Worm (Caenorhabditis elegans): Measurements from ENCODE around the gene str-25.

str-25 gene

DNA sequence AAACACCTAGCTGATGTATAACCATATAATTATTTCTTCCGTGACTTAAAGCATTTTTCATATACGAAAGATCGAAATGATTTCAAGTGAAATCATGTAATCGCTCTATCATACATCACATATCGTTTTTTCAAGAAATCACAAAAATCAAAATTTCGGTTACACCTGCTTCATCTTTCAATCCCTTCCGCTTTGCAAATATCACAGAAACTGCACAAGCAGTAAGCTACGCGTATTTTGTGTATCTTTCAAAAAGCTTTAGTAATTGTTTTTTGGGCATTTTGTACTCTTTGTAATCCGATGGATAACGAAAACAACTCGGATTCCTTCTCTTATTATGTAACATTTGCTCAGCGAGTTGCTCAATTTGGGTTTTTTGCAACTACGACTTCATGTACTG is at the start of gene str-25:
TSS of gene str-25 (plus strand) at position 301 of the 400 bp plus-strand sequence.
- no peak for TF ChIP-seq unc-62 (GFP tag; optimal IDR thresholded peaks at IDR 0.05)

DNA sequence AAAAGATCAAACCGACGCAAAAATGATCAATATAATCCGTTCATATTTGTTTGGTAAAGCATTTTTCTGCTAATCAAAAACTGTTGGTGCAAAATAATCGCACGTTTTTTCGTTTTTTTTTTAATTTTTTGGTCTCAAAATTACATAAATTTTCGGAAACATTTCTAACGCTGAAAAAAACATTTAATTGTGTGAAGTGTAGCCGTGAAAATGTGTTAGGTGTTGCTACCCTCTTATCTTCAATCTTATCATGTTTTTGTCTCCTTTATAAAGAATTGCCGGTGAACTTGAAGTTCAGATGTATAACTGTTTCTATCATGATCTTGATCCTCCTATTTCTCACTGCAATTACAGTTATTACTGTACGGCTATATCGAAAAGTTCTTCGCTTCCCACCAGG is 46.5 kb upstream of the str-25 start, which contains the start of gene cyp-35D1:
TSS of gene cyp-35D1 (plus strand) at position 301 of the 400 bp plus-strand sequence.
- TF ChIP-seq unc-62 (GFP tag; optimal IDR thresholded peaks at IDR 0.05): no peak

DNA sequence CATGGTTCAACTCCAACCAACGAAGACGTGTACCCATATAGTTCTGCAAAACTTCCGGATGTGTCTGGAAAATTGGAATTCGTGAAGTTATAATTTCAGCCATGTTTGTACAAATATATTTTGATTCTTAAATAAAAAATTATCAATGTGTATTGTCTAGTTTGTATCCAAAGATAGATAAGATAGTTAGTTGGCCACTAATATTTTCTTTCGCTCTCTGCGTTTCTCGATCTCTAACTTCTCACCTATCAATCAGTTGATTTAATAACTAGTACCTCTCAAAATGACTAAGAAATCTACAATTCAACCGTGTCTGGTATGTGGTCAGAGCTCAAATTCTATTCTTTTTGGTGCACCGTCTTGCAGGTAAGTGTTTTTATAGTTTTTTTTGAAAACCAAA is 44.3 kb upstream of the str-25 start, which contains the start of gene nhr-176:
TSS of gene nhr-176 (plus strand) at position 159 of the 400 bp plus-strand sequence.
- TF ChIP-seq unc-62 (GFP tag; optimal IDR thresholded peaks at IDR 0.05): no peak

DNA sequence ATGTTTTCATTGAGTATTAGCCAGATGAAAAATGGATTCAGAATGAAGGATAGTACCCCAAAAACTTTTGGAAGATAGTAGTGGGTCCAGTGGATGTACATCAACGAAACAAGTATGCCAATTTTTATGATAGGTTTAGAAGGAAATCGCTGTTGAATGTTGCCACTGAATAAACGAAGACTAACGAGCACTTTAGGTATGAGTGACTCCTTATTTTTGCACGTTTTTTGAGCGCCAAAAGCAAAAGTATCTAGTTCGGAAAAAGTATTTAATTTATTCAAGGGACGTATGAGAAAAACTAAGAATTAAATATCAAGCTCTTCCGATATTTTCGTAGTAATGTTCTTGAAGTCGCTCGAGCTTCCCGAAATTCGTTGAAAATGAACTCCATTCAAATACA is 41.6 kb upstream of the str-25 start, which contains the start of gene srj-10:
TSS of gene srj-10 (minus strand) at position 101 of the 400 bp plus-strand sequence.
- no peak for TF ChIP-seq unc-62 (GFP tag; optimal IDR thresholded peaks at IDR 0.05)

DNA sequence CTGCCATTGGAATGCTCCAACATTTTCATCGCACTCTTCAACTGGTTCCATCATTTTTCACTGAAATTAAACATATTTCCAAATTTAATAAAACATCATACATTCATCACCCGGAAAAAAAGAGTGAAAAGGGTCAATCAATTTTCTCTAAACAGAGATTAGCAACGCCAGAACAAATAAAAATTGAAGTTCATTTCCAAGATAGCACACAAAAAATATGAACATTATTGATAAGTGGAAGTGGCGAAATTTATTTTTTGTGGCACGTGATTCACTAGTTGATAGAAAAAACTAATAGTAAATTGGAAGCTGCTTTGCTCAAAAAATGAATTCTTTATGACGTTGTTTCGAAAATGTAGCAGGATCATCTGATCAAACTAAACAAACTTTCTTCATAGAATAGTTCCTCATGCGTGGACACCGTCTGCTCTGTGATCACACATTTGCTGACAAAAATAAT is 40.2 kb upstream of the str-25 start, which contains the start of the genes F14H3.12 and srj-29:
TSS of gene F14H3.12 (minus strand) at position 74 of the 460 bp plus-strand sequence.
TSS of gene srj-29 (plus strand) at position 410 of the 460 bp plus-strand sequence.
- TF ChIP-seq unc-62 (GFP tag; optimal IDR thresholded peaks at IDR 0.05): no peak

DNA sequence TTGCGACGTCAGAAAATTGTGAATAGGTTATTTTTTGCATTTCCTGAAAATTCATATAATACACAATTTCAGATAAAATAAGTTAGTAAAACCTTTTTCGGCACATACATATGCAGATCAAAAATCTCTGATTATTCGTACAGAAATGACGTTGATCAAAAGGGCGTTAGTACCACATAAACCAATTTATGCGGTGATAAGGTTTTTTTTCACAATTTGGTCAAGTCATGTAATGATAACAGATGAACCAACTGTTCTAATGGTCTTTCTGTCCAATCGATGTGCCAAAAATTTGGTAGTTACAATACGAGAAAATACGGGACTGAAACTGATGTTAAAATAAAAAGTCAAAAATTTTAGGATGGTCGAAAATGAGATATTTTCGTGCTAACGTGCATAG is 35.4 kb upstream of the str-25 start:
- TF ChIP-seq unc-62 (GFP tag; optimal IDR thresholded peaks at IDR 0.05): no peak

DNA sequence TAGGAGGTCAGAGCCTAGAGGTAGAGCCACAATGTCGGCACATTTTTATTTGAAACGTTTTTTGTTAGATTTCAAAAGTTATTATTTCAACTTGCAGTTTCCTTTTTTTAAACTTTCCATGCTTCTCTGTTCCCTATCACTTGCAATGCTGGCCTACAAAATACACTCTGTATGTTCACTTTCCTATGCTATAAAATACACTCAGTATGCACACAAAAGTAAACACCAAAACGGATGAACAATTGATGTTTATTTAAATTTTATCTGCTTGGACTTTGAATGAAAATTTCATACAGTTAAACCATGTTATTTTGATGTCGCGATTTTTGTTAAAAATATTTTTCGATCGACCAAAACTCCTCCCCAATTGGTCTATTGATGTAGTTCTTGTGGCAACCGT is 34.8 kb upstream of the str-25 start:
- TF ChIP-seq unc-62 (GFP tag; optimal IDR thresholded peaks at IDR 0.05): no peak

DNA sequence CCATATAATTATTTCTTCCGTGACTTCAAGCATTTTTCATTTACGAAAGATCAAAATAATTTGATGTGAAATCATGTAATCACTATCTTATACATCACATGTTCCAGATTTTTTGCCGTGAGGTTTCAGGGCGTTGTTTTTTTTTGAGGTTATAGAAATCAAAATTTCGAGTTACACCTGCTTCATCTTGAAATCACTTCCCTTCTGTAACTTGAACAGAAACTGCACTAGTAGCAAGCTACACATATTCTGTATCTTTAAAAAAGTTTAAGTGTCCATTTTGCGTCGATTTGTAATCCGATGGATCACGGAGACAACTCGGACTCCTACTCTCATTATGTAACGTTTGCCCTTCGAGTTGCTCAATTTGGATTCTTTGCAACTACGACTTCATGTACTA is 24.8 kb upstream of the str-25 start, which contains the start of gene F22B8.3:
TSS of gene F22B8.3 (plus strand) at position 301 of the 400 bp plus-strand sequence.
- no peak for TF ChIP-seq unc-62 (GFP tag; optimal IDR thresholded peaks at IDR 0.05)

DNA sequence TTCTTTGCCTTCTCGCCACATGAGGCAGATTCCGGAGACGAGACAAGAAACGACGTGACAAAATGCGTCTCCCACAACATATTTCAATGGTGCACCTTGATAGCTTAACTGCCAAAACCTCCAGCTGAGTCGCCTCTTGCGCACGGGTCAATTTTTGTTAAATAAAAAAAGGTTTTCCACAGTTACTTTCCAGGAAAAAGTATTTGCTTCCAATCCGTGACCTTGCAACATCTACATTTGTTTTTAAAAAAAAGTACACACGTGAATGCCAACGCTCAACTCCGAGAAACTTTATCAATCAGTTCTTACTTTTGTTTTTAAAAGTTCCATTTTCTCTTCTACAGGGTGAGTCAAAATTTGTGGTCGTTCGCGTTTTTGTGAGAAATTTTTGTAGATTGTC is 21.2 kb upstream of the str-25 start, which contains the start of gene F22B8.7:
TSS of gene F22B8.7 (plus strand) at position 301 of the 400 bp plus-strand sequence.
- TF ChIP-seq unc-62 (GFP tag; optimal IDR thresholded peaks at IDR 0.05): no peak

DNA sequence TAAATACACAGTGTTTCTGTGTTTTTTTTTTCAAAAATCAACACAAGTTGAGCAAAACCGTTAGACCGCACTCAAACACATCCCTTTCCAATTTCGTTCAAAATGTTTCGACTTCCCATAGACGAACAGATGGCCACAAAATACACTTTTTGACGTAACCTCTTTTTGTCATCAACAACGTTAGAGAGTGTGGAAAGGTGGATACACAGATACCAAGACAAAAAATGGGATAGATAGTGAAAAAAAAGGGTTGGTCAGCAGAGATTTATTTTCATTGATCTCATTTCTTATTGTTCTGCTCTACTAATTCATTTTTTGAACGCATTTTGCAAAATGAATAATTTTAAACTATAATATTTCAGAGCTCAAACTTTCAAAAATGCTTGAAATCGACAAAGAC is 20.6 kb upstream of the str-25 start:
- no peak for TF ChIP-seq unc-62 (GFP tag; optimal IDR thresholded peaks at IDR 0.05)

DNA sequence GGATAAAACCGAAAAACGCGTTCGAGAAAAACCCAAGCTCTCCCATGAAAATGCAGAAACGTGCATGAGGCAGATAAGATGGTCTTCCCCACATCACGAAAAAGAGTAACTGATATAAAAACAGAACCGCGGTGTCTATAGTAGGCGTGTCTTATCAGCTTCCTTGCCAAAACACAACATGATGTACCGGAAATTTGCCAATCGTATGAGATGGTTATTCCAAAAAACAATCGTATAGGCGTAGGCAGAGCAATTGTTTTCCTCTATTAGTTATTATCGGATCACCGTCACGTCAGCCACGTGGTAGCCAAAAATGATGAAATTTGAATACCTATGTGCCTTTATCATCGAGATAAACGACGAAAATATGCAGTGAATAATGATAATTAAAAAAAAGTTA is 16.0 kb upstream of the str-25 start, which contains the start of gene str-7:
TSS of gene str-7 (minus strand) at position 101 of the 400 bp plus-strand sequence.
- TF ChIP-seq unc-62 (GFP tag; optimal IDR thresholded peaks at IDR 0.05): no peak

DNA sequence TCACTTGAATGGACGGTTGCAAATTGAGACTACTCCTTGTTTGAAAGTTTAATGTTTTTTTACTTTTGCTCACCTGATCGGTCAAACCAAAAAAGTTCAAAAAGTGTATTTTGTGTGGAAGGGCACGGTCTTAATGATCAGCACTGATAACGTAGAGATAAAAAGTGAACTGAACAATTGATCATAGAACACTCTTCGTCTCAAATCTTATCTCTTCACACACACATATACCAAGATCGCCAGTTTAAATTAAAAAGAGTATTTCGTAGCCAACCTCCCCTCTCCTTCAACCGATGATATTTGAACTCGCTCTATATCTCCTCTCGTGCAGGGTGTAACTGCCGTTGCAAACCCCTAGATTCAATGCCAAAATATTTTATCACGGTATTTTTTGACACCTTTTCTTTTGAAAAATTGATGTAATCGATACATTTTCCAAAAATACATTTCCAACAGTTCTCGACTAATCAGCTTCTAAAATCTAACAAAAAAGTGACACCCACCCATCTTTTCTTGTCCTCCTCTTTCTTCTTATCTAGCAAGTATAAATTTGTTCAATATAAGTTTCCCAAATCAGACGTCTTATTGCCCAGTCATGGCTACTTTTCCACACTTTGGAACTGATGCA is 15.3 kb upstream of the str-25 start, which contains the start of gene cth-1:
TSS of gene cth-1 (plus strand) at position 578 of the 628 bp plus-strand sequence.
- TF ChIP-seq unc-62 (GFP tag; optimal IDR thresholded peaks at IDR 0.05): no peak

DNA sequence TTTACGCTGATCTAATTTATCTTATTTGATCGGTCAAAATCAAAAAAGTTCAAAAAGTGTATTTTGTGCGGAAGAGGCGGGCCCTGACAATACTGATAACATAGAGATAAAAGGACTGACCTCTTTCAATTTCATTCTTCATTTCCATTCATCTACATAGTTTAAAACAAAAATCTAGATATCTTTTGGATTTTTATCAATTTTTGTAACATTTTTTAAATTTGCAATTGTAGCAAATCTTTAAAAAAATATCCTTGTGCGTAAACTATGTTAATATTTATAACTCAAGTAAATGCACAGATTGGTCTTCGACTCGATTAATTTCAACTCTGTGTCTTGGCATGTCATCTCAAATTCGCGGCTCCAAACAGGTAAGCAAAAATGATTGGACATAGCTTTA is 11.9 kb upstream of the str-25 start, which contains the start of gene argk-1:
TSS of gene argk-1 (plus strand) at position 301 of the 400 bp plus-strand sequence.
- no peak for TF ChIP-seq unc-62 (GFP tag; optimal IDR thresholded peaks at IDR 0.05)

DNA sequence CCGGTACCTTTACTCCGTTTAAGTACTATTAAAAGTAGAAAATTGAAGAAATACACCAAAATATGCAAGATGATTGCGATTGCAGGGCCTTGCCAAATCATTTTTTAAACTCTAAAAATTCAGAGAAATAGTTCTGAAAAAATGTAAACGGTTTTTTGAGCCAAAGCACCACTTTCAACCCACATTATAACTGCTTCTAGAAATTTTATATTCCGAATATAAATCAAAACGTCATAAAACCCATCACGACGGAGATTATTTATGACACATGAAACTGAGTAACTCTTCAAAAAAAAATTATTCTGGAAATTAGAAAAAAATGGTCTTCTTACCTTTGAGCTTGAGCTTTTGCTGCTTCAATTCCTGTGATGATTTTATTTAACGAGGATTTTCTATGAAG is 1.2 kb upstream of the str-25 start, which contains the start of gene srxa-16:
TSS of gene srxa-16 (minus strand) at position 101 of the 400 bp plus-strand sequence.
- TF ChIP-seq unc-62 (GFP tag; optimal IDR thresholded peaks at IDR 0.05): no peak

DNA sequence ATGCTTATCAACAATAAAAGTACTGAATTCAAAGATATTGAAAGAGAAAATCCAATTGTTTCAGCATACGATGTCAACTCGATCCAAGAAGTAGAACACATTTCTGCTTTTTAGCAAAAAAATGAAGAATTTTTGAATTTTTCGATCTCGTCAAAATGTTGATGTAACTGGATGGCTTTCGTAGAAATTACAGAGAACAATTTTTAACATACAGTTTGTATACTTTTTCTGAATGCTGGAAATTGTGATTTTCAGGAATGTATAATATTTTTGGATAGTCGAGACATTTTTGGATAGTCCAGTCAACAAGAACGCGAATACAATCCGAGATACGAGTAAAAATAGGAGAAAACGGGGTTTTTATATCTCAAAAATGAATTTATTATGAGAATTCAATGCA is 3.1 kb downstream of the str-25 start, which contains the start of gene str-103:
TSS of gene str-103 (minus strand) at position 101 of the 400 bp plus-strand sequence.
- TF ChIP-seq unc-62 (GFP tag; optimal IDR thresholded peaks at IDR 0.05): no peak

DNA sequence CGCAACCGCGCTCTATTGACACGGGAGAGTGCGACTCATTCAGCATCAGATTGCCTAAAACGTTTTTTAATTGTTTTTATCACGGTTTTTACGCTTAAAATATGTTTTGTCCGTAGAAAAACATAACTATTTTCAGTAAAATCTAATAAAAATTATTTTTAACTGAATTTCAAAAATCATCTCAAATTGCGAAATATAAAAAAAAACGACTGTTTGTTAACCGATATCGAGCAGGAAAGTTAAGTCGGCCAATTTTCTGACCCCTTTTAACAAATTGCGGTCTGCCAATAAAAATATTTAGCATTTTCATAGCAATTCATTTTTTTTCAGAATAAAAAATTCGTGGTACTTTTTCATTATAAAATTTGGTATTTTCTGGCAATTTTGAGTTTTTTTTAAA is 5.0 kb downstream of the str-25 start:
- no peak for TF ChIP-seq unc-62 (GFP tag; optimal IDR thresholded peaks at IDR 0.05)

DNA sequence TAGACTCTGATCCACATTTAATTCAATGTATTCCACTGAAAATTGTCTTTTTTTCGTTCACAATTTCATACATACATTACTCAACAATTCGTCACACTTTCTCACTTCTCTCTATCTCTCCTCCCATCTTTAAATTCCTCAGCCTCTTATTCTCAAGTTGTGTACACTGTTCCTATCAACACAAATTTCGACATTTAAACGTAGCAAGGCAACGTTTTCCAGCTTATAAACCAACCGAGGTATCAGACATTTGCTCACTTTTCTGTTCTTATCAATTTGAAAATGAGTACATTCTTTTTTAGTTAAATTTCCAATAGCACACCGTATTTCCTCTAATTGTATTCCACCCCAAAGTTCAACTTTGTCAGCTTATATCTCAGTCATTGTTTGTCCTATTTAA is 5.4 kb downstream of the str-25 start, which contains the start of gene skr-3:
TSS of gene skr-3 (plus strand) at position 163 of the 400 bp plus-strand sequence.
- TF ChIP-seq unc-62 (GFP tag; optimal IDR thresholded peaks at IDR 0.05): no peak

All from whole organism, dauer.